Fruit fly (Drosophila melanogaster): Measurements from ENCODE around the gene prage.

prage gene

DNA sequence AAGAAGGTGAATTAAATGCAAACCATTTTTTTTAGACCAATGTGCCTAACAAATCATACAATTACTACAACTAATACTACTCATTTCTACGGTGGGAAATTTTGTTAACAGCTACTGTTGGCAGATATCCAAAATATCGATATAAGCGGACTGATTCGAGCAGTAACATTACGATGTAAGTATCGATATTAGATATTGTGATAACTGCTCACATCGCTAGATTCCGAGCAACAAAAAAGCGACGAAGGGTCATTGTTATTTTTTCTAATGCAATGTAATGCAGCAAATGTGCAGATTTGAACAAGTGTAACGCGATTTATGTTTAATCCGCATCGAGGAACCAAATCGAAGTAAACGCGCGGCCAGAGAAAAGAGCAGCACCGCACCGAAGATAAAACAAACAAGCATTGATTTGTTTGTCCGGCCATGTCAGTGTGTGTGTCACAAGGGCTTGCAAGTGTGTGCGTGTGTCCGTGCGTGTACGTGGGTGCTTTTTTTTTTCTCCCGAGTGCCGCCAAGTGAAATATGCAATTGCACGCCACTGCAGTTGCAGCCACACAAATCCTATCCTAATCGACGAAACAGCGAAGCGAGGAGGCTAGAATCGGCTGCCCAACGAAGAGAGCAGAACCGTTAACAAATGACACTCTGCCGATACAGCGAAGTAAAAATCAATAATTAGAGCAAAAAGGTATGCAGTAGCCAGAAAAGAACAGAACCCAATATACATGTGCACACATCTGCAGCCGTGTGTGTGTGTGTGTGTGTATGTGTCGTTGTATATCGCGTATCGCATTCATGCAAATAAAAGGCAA is at the start of gene prage, which contains the start of gene Adar (continued):
- TF ChIP-seq sna (GFP tag; IDR thresholded peaks at IDR 0.05; ENCODE audit: partially characterized antibody) = peak; percentile 49
- TF ChIP-seq pita (GFP tag; optimal IDR thresholded peaks at IDR 0.05) = no peak
- TF ChIP-seq CG18599 (GFP tag; optimal IDR thresholded peaks at IDR 0.05) = peak; percentile 12
- TF ChIP-seq gem (tag; optimal IDR thresholded peaks at IDR 0.05) = no peak
- no peak for TF ChIP-seq CG7357 (GFP tag; IDR thresholded peaks at IDR 0.05)
- no peak for TF ChIP-seq gt (GFP tag; IDR thresholded peaks at IDR 0.05)
- TF ChIP-seq Sry-β (GFP tag; optimal IDR thresholded peaks at IDR 0.05) = no peak
- TF ChIP-seq sob (GFP tag; IDR thresholded peaks at IDR 0.05) = peak; percentile 14; the same call in 1 of the 2 replicates
- no peak for TF ChIP-seq Stat92E (GFP tag; optimal IDR thresholded peaks at IDR 0.05)
- TF ChIP-seq D (optimal IDR thresholded peaks at IDR 0.05) = no peak
- TF ChIP-seq D (GFP tag; optimal IDR thresholded peaks at IDR 0.05) = no peak
- TF ChIP-seq Oli (tag; optimal IDR thresholded peaks at IDR 0.05) = no peak
- peak; percentile 32 for TF ChIP-seq CG15514 (GFP tag; optimal IDR thresholded peaks at IDR 0.05)
- TF ChIP-seq tx (GFP tag; optimal IDR thresholded peaks at IDR 0.05) = no peak
- no peak for TF ChIP-seq stwl (tag; optimal IDR thresholded peaks at IDR 0.05)
- TF ChIP-seq slp2 (GFP tag; optimal IDR thresholded peaks at IDR 0.05) = no peak
- TF ChIP-seq tio (GFP tag; optimal IDR thresholded peaks at IDR 0.05) = no peak
- TF ChIP-seq trh (GFP tag; optimal IDR thresholded peaks at IDR 0.05) = no peak
- no peak for TF ChIP-seq Abd-B (GFP tag; optimal IDR thresholded peaks at IDR 0.05)
- no peak for TF ChIP-seq CG16863 (GFP tag; optimal IDR thresholded peaks at IDR 0.05)
- TF ChIP-seq CG9797 (GFP tag; optimal IDR thresholded peaks at IDR 0.05) = no peak
- no peak for TF ChIP-seq nom (GFP tag; optimal IDR thresholded peaks at IDR 0.05)
- no peak for TF ChIP-seq grn (GFP tag; optimal IDR thresholded peaks at IDR 0.05)
- TF ChIP-seq CG13287 (GFP tag; IDR thresholded peaks at IDR 0.05; ENCODE audit: partially characterized antibody) = peak; percentile 76
- peak; percentile 81 for TF ChIP-seq Dref (GFP tag; IDR thresholded peaks at IDR 0.05)
- TF ChIP-seq bsh (GFP tag; optimal IDR thresholded peaks at IDR 0.05) = no peak
- TF ChIP-seq CG4328 (GFP tag; optimal IDR thresholded peaks at IDR 0.05) = no peak
- TF ChIP-seq CG2678 (tag; optimal IDR thresholded peaks at IDR 0.05) = no peak
- TF ChIP-seq az2 (GFP tag; optimal IDR thresholded peaks at IDR 0.05) = no peak
- no peak for TF ChIP-seq CG8089 (GFP tag; optimal IDR thresholded peaks at IDR 0.05)
- TF ChIP-seq CG6791 (GFP tag; IDR thresholded peaks at IDR 0.05; ENCODE audit: partially characterized antibody) = peak; percentile 64; the same call in 1 of the 3 replicates
- no peak for TF ChIP-seq jigr1 (GFP tag; IDR thresholded peaks at IDR 0.05)
- TF ChIP-seq CG7745 (tag; optimal IDR thresholded peaks at IDR 0.05) = no peak
- TF ChIP-seq CG7928 (GFP tag; optimal IDR thresholded peaks at IDR 0.05) = no peak

dm6 chrX:1735083-1735482 is 38.4 kb upstream of the prage start:
- TF ChIP-seq Med (GFP tag) = peak; percentile 44
- no peak for TF ChIP-seq Aef1 (GFP tag; IDR thresholded peaks at IDR 0.05)
- TF ChIP-seq wor (GFP tag; IDR thresholded peaks at IDR 0.05) = no peak
- TF ChIP-seq CG5245 (GFP tag; optimal IDR thresholded peaks at IDR 0.05) = no peak
- TF ChIP-seq CG14667 (GFP tag; IDR thresholded peaks at IDR 0.05) = no peak
- TF ChIP-seq Deaf1 (tag; optimal IDR thresholded peaks at IDR 0.05) = peak; percentile 91
- no peak for TF ChIP-seq CG10543 (GFP tag; optimal IDR thresholded peaks at IDR 0.05)
- no peak for TF ChIP-seq lmd (GFP tag; IDR thresholded peaks at IDR 0.05)
- TF ChIP-seq tna (GFP tag; IDR thresholded peaks at IDR 0.05; ENCODE audit: partially characterized antibody) = no peak
- no peak for TF ChIP-seq crc (GFP tag; optimal IDR thresholded peaks at IDR 0.05)
- TF ChIP-seq CG14014 (GFP tag; IDR thresholded peaks at IDR 0.05) = no peak
- no peak for TF ChIP-seq sr (GFP tag; IDR thresholded peaks at IDR 0.05)
- TF ChIP-seq CG3847 (GFP tag; IDR thresholded peaks at IDR 0.05) = no peak
- TF ChIP-seq z (GFP tag; IDR thresholded peaks at IDR 0.05) = peak; percentile 45; the same call in 1 of the 3 replicates
- peak; percentile 84 for TF ChIP-seq Nf-YC (tag; optimal IDR thresholded peaks at IDR 0.05)

Data from whole organism, embryonic.